Worm (Caenorhabditis elegans): ENCODE measurements around the gene dhs-13.

- TF ChIP-seq ama-1 (optimal IDR thresholded peaks at IDR 0.05): no peak
- TF ChIP-seq F13C5.2 (tag; optimal IDR thresholded peaks at IDR 0.05): no peak
- no peak for TF ChIP-seq tbx-11 (GFP tag; IDR thresholded peaks at IDR 0.05)
- no peak for TF ChIP-seq flt-1 (GFP tag; IDR thresholded peaks at IDR 0.05)
- TF ChIP-seq tbx-37 (GFP tag; conservative IDR thresholded peaks at IDR 0.05): no peak
- no peak for TF ChIP-seq tra-4 (tag; optimal IDR thresholded peaks at IDR 0.05)
- no peak for TF ChIP-seq ets-7 (tag; optimal IDR thresholded peaks at IDR 0.05)
- TF ChIP-seq hmbx-1 (tag; optimal IDR thresholded peaks at IDR 0.05): no peak
- TF ChIP-seq hnd-1 (tag; optimal IDR thresholded peaks at IDR 0.05): no peak
Observed at ce11 chrV:1820016-1820415, 48.5 kb upstream of the dhs-13 start.
